Fruit fly (Drosophila melanogaster): ENCODE measurements around the gene brk.

brk gene

dm6 chrX:7284964-7285363, 22.8 kb upstream of the brk start (continued):
- TF ChIP-seq CG32772 (GFP tag; IDR thresholded peaks at IDR 0.05) (no peak), BtbVII (GFP tag; optimal IDR thresholded peaks at IDR 0.05) (no peak), CG12769 (tag; optimal IDR thresholded peaks at IDR 0.05) (no peak), CG13424 (tag; optimal IDR thresholded peaks at IDR 0.05) (no peak), CG9609 (GFP tag; optimal IDR thresholded peaks at IDR 0.05) (no peak), klu (GFP tag; IDR thresholded peaks at IDR 0.05) (no peak), toy (GFP tag; IDR thresholded peaks at IDR 0.05) (no peak), nerfin-2 (GFP tag; IDR thresholded peaks at IDR 0.05; ENCODE audit: partially characterized antibody) (peak; percentile 65; the same call in 1 of the 2 replicates), CG7963 (GFP tag; IDR thresholded peaks at IDR 0.05; ENCODE audit: partially characterized antibody) (0 out of 3 replicates have a peak, but pooled peaks have one; percentile 21), stc (GFP tag; IDR thresholded peaks at IDR 0.05) (no peak), CG1792 (GFP tag; optimal IDR thresholded peaks at IDR 0.05) (no peak), CG17186 (GFP tag; optimal IDR thresholded peaks at IDR 0.05) (no peak), tna (GFP tag; IDR thresholded peaks at IDR 0.05; ENCODE audit: partially characterized antibody) (peak; percentile 56), CG18619 (GFP tag; optimal IDR thresholded peaks at IDR 0.05) (no peak), HmgZ (tag; optimal IDR thresholded peaks at IDR 0.05) (no peak), BEAF-32 (GFP tag; optimal IDR thresholded peaks at IDR 0.05) (peak; percentile 4), CG3838 (GFP tag; optimal IDR thresholded peaks at IDR 0.05) (no peak), CG31224 (GFP tag; IDR thresholded peaks at IDR 0.05) (no peak), Ravus (GFP tag; IDR thresholded peaks at IDR 0.05) (no peak), CG2120 (GFP tag; optimal IDR thresholded peaks at IDR 0.05) (no peak), knrl (GFP tag; IDR thresholded peaks at IDR 0.05; ENCODE audit: partially characterized antibody) (no peak), caup (GFP tag; optimal IDR thresholded peaks at IDR 0.05; ENCODE audit: severe bottlenecking) (no peak), Elba2 (GFP tag; optimal IDR thresholded peaks at IDR 0.05) (peak; percentile 26), CG11398 (GFP tag; optimal IDR thresholded peaks at IDR 0.05) (no peak), sc (optimal IDR thresholded peaks at IDR 0.05) (no peak), sc (GFP tag; optimal IDR thresholded peaks at IDR 0.05) (no peak), slp2 (GFP tag; optimal IDR thresholded peaks at IDR 0.05) (no peak), Trl (optimal IDR thresholded peaks at IDR 0.05) (no peak), Trl (GFP tag; optimal IDR thresholded peaks at IDR 0.05) (no peak), amos (GFP tag; IDR thresholded peaks at IDR 0.05; ENCODE audit: partially characterized antibody) (no peak; the same call in 1 of the 2 replicates), zen2 (GFP tag; IDR thresholded peaks at IDR 0.05; ENCODE audit: partially characterized antibody) (0 out of 3 replicates have a peak, but pooled peaks have one; percentile 13), CG6175 (GFP tag; IDR thresholded peaks at IDR 0.05) (no peak), Meics (GFP tag; optimal IDR thresholded peaks at IDR 0.05) (no peak), insv (GFP tag; optimal IDR thresholded peaks at IDR 0.05) (no peak), CG30020 (tag; optimal IDR thresholded peaks at IDR 0.05) (no peak), CG4282 (GFP tag; optimal IDR thresholded peaks at IDR 0.05) (no peak), CG14860 (GFP tag; IDR thresholded peaks at IDR 0.05; ENCODE audit: partially characterized antibody) (0 out of 3 replicates have a peak, but pooled peaks have one; percentile 37), CG6791 (GFP tag; IDR thresholded peaks at IDR 0.05; ENCODE audit: partially characterized antibody) (peak; percentile 49; the same call in 1 of the 3 replicates), Mes4 (GFP tag; optimal IDR thresholded peaks at IDR 0.05) (no peak), CG2202 (tag; optimal IDR thresholded peaks at IDR 0.05) (no peak), cwo (GFP tag; optimal IDR thresholded peaks at IDR 0.05) (no peak), CG4820 (GFP tag; optimal IDR thresholded peaks at IDR 0.05) (no peak), CG10654 (GFP tag; optimal IDR thresholded peaks at IDR 0.05) (no peak), CG15269 (tag; optimal IDR thresholded peaks at IDR 0.05) (no peak), stwl (tag; optimal IDR thresholded peaks at IDR 0.05) (peak; percentile 22), Fer3 (tag; optimal IDR thresholded peaks at IDR 0.05) (no peak), CG12104 (GFP tag; optimal IDR thresholded peaks at IDR 0.05) (no peak), CG14667 (GFP tag; IDR thresholded peaks at IDR 0.05) (no peak), unc-4 (GFP tag; IDR thresholded peaks at IDR 0.05; ENCODE audit: partially characterized antibody) (peak; percentile 23; the same call in 1 of the 2 replicates), CG17802 (tag; optimal IDR thresholded peaks at IDR 0.05) (no peak), slbo (GFP tag; IDR thresholded peaks at IDR 0.05) (no peak)
